Fruit fly (Drosophila melanogaster): ENCODE measurements around the gene b.

b gene

DNA sequence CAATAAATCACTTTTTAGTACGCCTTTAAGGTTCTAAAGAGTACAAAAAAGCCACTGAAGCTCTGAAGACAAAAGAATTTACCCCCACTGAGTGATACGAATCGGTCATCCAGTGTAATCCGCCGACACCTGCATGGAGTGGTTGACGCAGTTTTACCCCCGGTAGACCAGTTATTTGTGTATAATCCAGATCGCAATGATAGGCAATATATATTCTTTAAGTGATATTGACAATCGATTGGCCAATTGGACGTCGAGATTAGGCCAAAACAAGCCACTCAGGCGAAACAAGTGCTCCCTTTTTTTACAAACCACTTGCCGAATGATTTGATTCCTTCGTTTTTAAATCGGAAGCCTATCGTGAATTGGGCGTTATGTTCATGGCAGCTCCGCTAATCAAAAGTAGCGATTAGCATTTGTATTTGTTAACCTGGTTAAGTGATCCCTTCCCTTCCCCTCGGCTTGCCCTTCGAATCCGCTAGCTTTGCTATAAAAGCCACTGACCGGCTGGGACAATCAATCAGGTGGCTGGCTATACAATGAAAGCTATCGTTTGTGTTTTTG lies 25.3 kb downstream of the b start, which contains the start of gene CG7916 (continued):
- TF ChIP-seq Dfd (GFP tag; optimal IDR thresholded peaks at IDR 0.05) (no peak), CG6765 (GFP tag; optimal IDR thresholded peaks at IDR 0.05) (no peak), jigr1 (GFP tag; IDR thresholded peaks at IDR 0.05) (no peak), Xbp1 (GFP tag; optimal IDR thresholded peaks at IDR 0.05) (no peak), Asciz (GFP tag; optimal IDR thresholded peaks at IDR 0.05) (no peak), NfI (GFP tag; optimal IDR thresholded peaks at IDR 0.05) (no peak), prd (optimal IDR thresholded peaks at IDR 0.05) (no peak), prd (GFP tag; IDR thresholded peaks at IDR 0.05) (no peak), Aef1 (GFP tag; IDR thresholded peaks at IDR 0.05) (no peak), kay (GFP tag; optimal IDR thresholded peaks at IDR 0.05) (no peak), CG6791 (GFP tag; IDR thresholded peaks at IDR 0.05; ENCODE audit: partially characterized antibody) (no peak), CG13287 (GFP tag; IDR thresholded peaks at IDR 0.05; ENCODE audit: partially characterized antibody) (no peak), Hey (tag; optimal IDR thresholded peaks at IDR 0.05) (peak; percentile 12), CG10321 (GFP tag; IDR thresholded peaks at IDR 0.05) (no peak), unpg (GFP tag; optimal IDR thresholded peaks at IDR 0.05) (no peak), CG32532 (GFP tag; IDR thresholded peaks at IDR 0.05) (no peak), sug (tag; optimal IDR thresholded peaks at IDR 0.05) (peak; percentile 90), CG12942 (GFP tag; optimal IDR thresholded peaks at IDR 0.05) (no peak), Nf-YC (tag; optimal IDR thresholded peaks at IDR 0.05) (no peak), Sox100B (GFP tag; optimal IDR thresholded peaks at IDR 0.05) (no peak), CG6175 (GFP tag; IDR thresholded peaks at IDR 0.05) (no peak), pita (GFP tag; optimal IDR thresholded peaks at IDR 0.05) (no peak), CG13296 (GFP tag; optimal IDR thresholded peaks at IDR 0.05) (no peak), CG9215 (GFP tag; IDR thresholded peaks at IDR 0.05) (no peak), Six4 (GFP tag; optimal IDR thresholded peaks at IDR 0.05) (no peak), CG12104 (GFP tag; optimal IDR thresholded peaks at IDR 0.05) (no peak), Atf6 (GFP tag; IDR thresholded peaks at IDR 0.05) (no peak), crol (GFP tag; IDR thresholded peaks at IDR 0.05) (peak; percentile 36; the same call in 1 of the 2 replicates), tup (GFP tag; optimal IDR thresholded peaks at IDR 0.05) (no peak), exex (tag; optimal IDR thresholded peaks at IDR 0.05) (peak; percentile 75), MTF-1 (GFP tag; optimal IDR thresholded peaks at IDR 0.05; ENCODE audit: borderline replicate concordance) (no peak), ERR (GFP tag; optimal IDR thresholded peaks at IDR 0.05) (no peak), CG1602 (GFP tag; optimal IDR thresholded peaks at IDR 0.05) (no peak), cad (GFP tag; optimal IDR thresholded peaks at IDR 0.05) (no peak), gro (GFP tag; optimal IDR thresholded peaks at IDR 0.05) (no peak), CG9932 (GFP tag; IDR thresholded peaks at IDR 0.05) (no peak), Fer3 (tag; optimal IDR thresholded peaks at IDR 0.05) (no peak), CG34376 (GFP tag; optimal IDR thresholded peaks at IDR 0.05) (peak; percentile 41), zen (tag; optimal IDR thresholded peaks at IDR 0.05) (no peak), tap (tag; optimal IDR thresholded peaks at IDR 0.05) (no peak), CG11247 (GFP tag; IDR thresholded peaks at IDR 0.05) (no peak), Deaf1 (tag; optimal IDR thresholded peaks at IDR 0.05) (peak; percentile 48)

DNA sequence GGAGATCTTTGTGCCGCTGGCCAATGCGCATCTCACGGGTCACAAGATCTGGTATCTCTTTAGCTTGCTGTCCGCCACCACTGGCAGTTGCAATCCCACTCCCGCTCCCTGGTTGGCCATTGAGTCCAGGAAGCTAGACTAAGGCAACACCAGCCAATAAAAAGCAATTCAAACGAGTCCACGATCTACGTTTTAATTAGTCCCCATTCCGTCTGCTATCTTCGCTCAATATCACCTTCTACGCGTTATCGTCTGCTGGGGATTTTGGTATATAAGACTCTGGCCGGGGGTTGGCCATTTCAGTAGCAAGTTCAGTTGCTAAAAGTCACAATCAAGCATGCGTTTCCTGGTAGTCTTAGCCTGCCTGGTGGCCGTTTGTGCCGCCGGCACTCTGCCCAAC lies 26.6 kb downstream of the b start, which contains the start of gene CG7953:
CG7953 (plus strand) TSS at position 301 of the 400 bp plus-strand sequence.
- TF ChIP-seq exex (tag; optimal IDR thresholded peaks at IDR 0.05), result peak; percentile 29
- TF ChIP-seq Ets65A (GFP tag), result peak; percentile 63
- TF ChIP-seq sob (GFP tag; IDR thresholded peaks at IDR 0.05), result 0 out of 2 replicates have a peak, but pooled peaks have one; percentile 12
- no peak for TF ChIP-seq CG13775 (GFP tag; optimal IDR thresholded peaks at IDR 0.05)

Measured in whole organism, embryonic.